Worm (Caenorhabditis elegans) whole organism, L2 larva: Measurements from ENCODE around the gene K07E1.1.
A peak's percentile ranks its signal among the peaks of the same experiment; 100 is the strongest.

ENCODE experiments used
- C34F6.9 ChIP-seq: fragments of 150-350 bp; optimal IDR thresholded peaks from 2 replicates; lab custom pipeline; 2014; ENCODE audit warnings: missing biosample characterization, missing genetic modification characterization
- R02D3.7 ChIP-seq: fragments of 150-350 bp; optimal IDR thresholded peaks from 2 replicates; lab custom pipeline; 2014; ENCODE audit warnings: missing biosample characterization, missing genetic modification characterization
- Y55F3AM.14 ChIP-seq: fragments of 200-800 bp; sonication (Bioruptor generic); optimal IDR thresholded peaks from 2 replicates; lab custom pipeline; 2018; ENCODE audit warnings: mild to moderate bottlenecking, missing genetic modification characterization, missing compliant biosample characterization
- ZK546.5 ChIP-seq: sonication (generic microtip); optimal IDR thresholded peaks from 2 replicates; lab custom pipeline; 2017; ENCODE audit warnings: missing biosample characterization, missing genetic modification characterization
- alr-1 ChIP-seq: fragments of 150-350 bp; optimal IDR thresholded peaks from 2 replicates; lab custom pipeline; 2014; ENCODE audit warnings: missing biosample characterization, missing genetic modification characterization
- aly-2 ChIP-seq: fragments of 150-350 bp; optimal IDR thresholded peaks from 2 replicates; lab custom pipeline; 2014; ENCODE audit warnings: missing biosample characterization, missing genetic modification characterization
- ama-1 ChIP-seq: fragments of 150-350 bp; optimal IDR thresholded peaks from 2 replicates; lab custom pipeline; 2018; ENCODE audit warnings: inconsistent platforms
- blmp-1 ChIP-seq: sonication (generic microtip); optimal IDR thresholded peaks from 2 replicates; lab custom pipeline; 2017; ENCODE audit warnings: missing genetic modification characterization, mild to moderate bottlenecking, missing compliant biosample characterization, antibody characterized with exemption, moderate library complexity; ENCODE audit not compliant: insufficient read depth
- ceh-16 ChIP-seq: fragments of 150-350 bp; optimal IDR thresholded peaks from 2 replicates; lab custom pipeline; 2014; ENCODE audit warnings: missing biosample characterization, missing genetic modification characterization
- dmd-4 ChIP-seq: sonication (generic microtip); optimal IDR thresholded peaks from 2 replicates; lab custom pipeline; 2017; ENCODE audit warnings: missing biosample characterization, missing genetic modification characterization
- egl-27 ChIP-seq: sonication (generic microtip); optimal IDR thresholded peaks from 3 replicates; lab custom pipeline; 2017; ENCODE audit warnings: missing biosample characterization, missing genetic modification reagents, missing genetic modification characterization
- elt-1 ChIP-seq: fragments of 150-350 bp; optimal IDR thresholded peaks from 2 replicates; lab custom pipeline; 2014; ENCODE audit warnings: missing biosample characterization, missing genetic modification characterization
- elt-3 ChIP-seq: sonication (generic microtip); optimal IDR thresholded peaks from 2 replicates; lab custom pipeline; 2017; ENCODE audit warnings: missing biosample characterization, missing genetic modification characterization
- gmeb-1 ChIP-seq: fragments of 150-350 bp; optimal IDR thresholded peaks from 2 replicates; lab custom pipeline; 2014; ENCODE audit warnings: missing biosample characterization, missing genetic modification characterization
- lin-11 ChIP-seq: fragments of 150-350 bp; sonication (generic microtip); optimal IDR thresholded peaks from 2 replicates; lab custom pipeline; 2014; ENCODE audit warnings: missing biosample characterization, missing genetic modification characterization, inconsistent platforms, mixed read lengths
- lsy-2 ChIP-seq, 2 experiments: fragments of 150-350 bp in 1 of 2; sonication (generic microtip) in 1 of 2; optimal IDR thresholded peaks; 2 replicates each; lab custom pipeline; 2014 to 2017; ENCODE audit warnings: missing biosample characterization in 2 of 2, missing genetic modification characterization in 2 of 2
- mab-5 ChIP-seq: fragments of 150-350 bp; optimal IDR thresholded peaks from 2 replicates; lab custom pipeline; 2014; ENCODE audit warnings: missing biosample characterization, missing genetic modification characterization
- mdl-1 ChIP-seq, 2 experiments: fragments of 150-350 bp in 1 of 2; sonication (generic microtip) in 1 of 2; optimal IDR thresholded peaks; 2 replicates each; lab custom pipeline; 2017; ENCODE audit warnings: missing biosample characterization in 2 of 2, missing genetic modification characterization in 2 of 2
- nhr-10 ChIP-seq: sonication (generic microtip); optimal IDR thresholded peaks from 2 replicates; lab custom pipeline; 2017; ENCODE audit warnings: missing biosample characterization, missing genetic modification characterization
- nhr-11 ChIP-seq: fragments of 150-350 bp; optimal IDR thresholded peaks from 2 replicates; lab custom pipeline; 2014; ENCODE audit warnings: missing biosample characterization, missing genetic modification characterization
- nhr-12 ChIP-seq: fragments of 150-350 bp; optimal IDR thresholded peaks from 2 replicates; lab custom pipeline; 2014; ENCODE audit warnings: missing biosample characterization, missing genetic modification characterization
- nhr-129 ChIP-seq: fragments of 150-350 bp; optimal IDR thresholded peaks from 2 replicates; lab custom pipeline; 2014; ENCODE audit warnings: missing biosample characterization, missing genetic modification characterization
- nhr-21 ChIP-seq: fragments of 150-350 bp; optimal IDR thresholded peaks from 2 replicates; lab custom pipeline; 2014; ENCODE audit warnings: missing biosample characterization, missing genetic modification characterization
- nhr-23 ChIP-seq: fragments of 150-350 bp; optimal IDR thresholded peaks from 2 replicates; lab custom pipeline; 2014; ENCODE audit warnings: missing biosample characterization, missing genetic modification reagents, missing genetic modification characterization
- nhr-6 ChIP-seq: fragments of 150-350 bp; optimal IDR thresholded peaks from 2 replicates; lab custom pipeline; 2014; ENCODE audit warnings: missing biosample characterization, missing genetic modification characterization
- nhr-77 ChIP-seq: fragments of 150-350 bp; optimal IDR thresholded peaks from 2 replicates; lab custom pipeline; 2014; ENCODE audit warnings: missing biosample characterization, missing genetic modification characterization
- sem-4 ChIP-seq: fragments of 150-350 bp; optimal IDR thresholded peaks from 2 replicates; lab custom pipeline; 2014; ENCODE audit warnings: missing biosample characterization, missing genetic modification reagents, missing genetic modification characterization
- skn-1 ChIP-seq: sonication (generic microtip); optimal IDR thresholded peaks from 2 replicates; lab custom pipeline; 2017; ENCODE audit warnings: missing biosample characterization, missing genetic modification characterization
- unc-55 ChIP-seq: fragments of 150-350 bp; sonication (generic microtip); optimal IDR thresholded peaks from 3 replicates; lab custom pipeline; 2014; ENCODE audit warnings: missing biosample characterization, missing genetic modification reagents, missing genetic modification characterization
- unc-62 ChIP-seq: fragments of 150-350 bp; optimal IDR thresholded peaks from 2 replicates; lab custom pipeline; 2014; ENCODE audit warnings: missing biosample characterization, missing genetic modification reagents, missing genetic modification characterization
- ztf-1 ChIP-seq: fragments of 200-800 bp; sonication (Bioruptor generic); conservative IDR thresholded peaks from 2 replicates; pipeline ENCODE4 v1.3.6; 2022; ENCODE audit warnings: missing genetic modification characterization, missing compliant biosample characterization
- ztf-11 ChIP-seq: sonication (generic microtip); optimal IDR thresholded peaks from 2 replicates; lab custom pipeline; 2017; ENCODE audit warnings: missing biosample characterization, missing genetic modification characterization
- ztf-4 ChIP-seq: fragments of 150-350 bp; optimal IDR thresholded peaks from 2 replicates; lab custom pipeline; 2014; ENCODE audit warnings: missing biosample characterization, missing genetic modification characterization

The K07E1.1 gene

ce11 chrII:4581090-4581489 is 30.2 kb downstream of the K07E1.1 start:
- TF ChIP-seq alr-1 (tag; lab: Kevin White, UChicago), result no peak
- no peak for TF ChIP-seq ztf-1 (GFP tag; lab: Robert Waterston, UW)
- TF ChIP-seq ZK546.5 (tag; lab: Kevin White, UChicago), result no peak
- no peak for TF ChIP-seq nhr-77 (tag; lab: Kevin White, UChicago)
- no peak for TF ChIP-seq nhr-10
- no peak for TF ChIP-seq nhr-23 (tag; lab: Kevin White, UChicago)
- TF ChIP-seq egl-27 (tag; lab: Kevin White, UChicago), result no peak
- TF ChIP-seq mdl-1 (tag; optimal IDR thresholded peaks at IDR 0.05; lab: Kevin White, UChicago), result no peak
- no peak for TF ChIP-seq nhr-12 (tag; lab: Kevin White, UChicago)
- TF ChIP-seq mab-5, result no peak
- no peak for TF ChIP-seq C34F6.9 (tag; lab: Kevin White, UChicago)
- TF ChIP-seq dmd-4 (tag; lab: Kevin White, UChicago), result no peak
- no peak for TF ChIP-seq lsy-2 (tag; optimal IDR thresholded peaks at IDR 0.05; lab: Kevin White, UChicago)
- TF ChIP-seq ceh-16 (tag; lab: Kevin White, UChicago), result no peak

- TF ChIP-seq nhr-129 (tag; lab: Kevin White, UChicago) (no peak), ceh-16 (tag; lab: Kevin White, UChicago) (peak; percentile 20), unc-55 (peak; percentile 1), lin-11 (no peak), ztf-1 (GFP tag; lab: Robert Waterston, UW) (no peak), elt-1 (tag; lab: Kevin White, UChicago) (no peak)
Measured at ce11 chrII:4583203-4583912, 32.5 kb downstream of the K07E1.1 start.

- TF ChIP-seq skn-1 (tag; lab: Kevin White, UChicago), result no peak
- peak; percentile 41 for TF ChIP-seq sem-4 (tag; lab: Kevin White, UChicago)
Measured at ce11 chrII:4584313-4584712, 33.4 kb downstream of the K07E1.1 start.

ce11 chrII:4585327-4585726 is 34.4 kb downstream of the K07E1.1 start:
- TF ChIP-seq gmeb-1 (tag; lab: Kevin White, UChicago), result no peak
- TF ChIP-seq dmd-4 (tag; lab: Kevin White, UChicago), result no peak
- no peak for TF ChIP-seq nhr-6 (tag; lab: Kevin White, UChicago)
- no peak for TF ChIP-seq nhr-12 (tag; lab: Kevin White, UChicago)
- TF ChIP-seq unc-55, result no peak
- TF ChIP-seq nhr-21 (tag; lab: Kevin White, UChicago), result no peak
- no peak for TF ChIP-seq Y55F3AM.14 (GFP tag; lab: Kevin White, UChicago)
- TF ChIP-seq unc-62 (GFP tag; lab: Kevin White, UChicago), result no peak
- TF ChIP-seq ztf-4, result no peak
- no peak for TF ChIP-seq aly-2
- TF ChIP-seq elt-3 (tag; lab: Kevin White, UChicago), result no peak
- TF ChIP-seq ama-1 (lab: Kevin White, UChicago), result no peak
- TF ChIP-seq nhr-23 (tag; lab: Kevin White, UChicago), result no peak
- TF ChIP-seq R02D3.7 (tag; lab: Kevin White, UChicago), result no peak

ce11 chrII:4590086-4590485 is 39.2 kb downstream of the K07E1.1 start:
- TF ChIP-seq Y55F3AM.14 (GFP tag; lab: Kevin White, UChicago), result no peak
- no peak for TF ChIP-seq unc-62 (GFP tag; lab: Kevin White, UChicago)
- TF ChIP-seq blmp-1 (tag; lab: Kevin White, UChicago), result no peak
- TF ChIP-seq lsy-2 (tag; optimal IDR thresholded peaks at IDR 0.05; lab: Kevin White, UChicago), result no peak
- TF ChIP-seq nhr-11 (tag; lab: Kevin White, UChicago), result no peak
- no peak for TF ChIP-seq ztf-11 (tag; lab: Kevin White, UChicago)
- no peak for TF ChIP-seq aly-2
